Worm (Caenorhabditis elegans) whole organism, L2 larva: Measurements from ENCODE around the gene C52E4.12.

ENCODE experiments used
- F13H6.1 ChIP-seq: sonication (generic microtip); optimal IDR thresholded peaks from 2 replicates; lab custom pipeline; 2016; ENCODE audit warnings: missing genetic modification characterization, missing compliant biosample characterization
- R02D3.7 ChIP-seq: fragments of 150-350 bp; optimal IDR thresholded peaks from 2 replicates; lab custom pipeline; 2014; ENCODE audit warnings: missing biosample characterization, missing genetic modification characterization
- ama-1 ChIP-seq: fragments of 150-350 bp; optimal IDR thresholded peaks from 2 replicates; lab custom pipeline; 2018; ENCODE audit warnings: inconsistent platforms
- blmp-1 ChIP-seq: sonication (generic microtip); optimal IDR thresholded peaks from 2 replicates; lab custom pipeline; 2017; ENCODE audit warnings: missing genetic modification characterization, mild to moderate bottlenecking, missing compliant biosample characterization, antibody characterized with exemption, moderate library complexity; ENCODE audit not compliant: insufficient read depth
- egl-27 ChIP-seq: sonication (generic microtip); optimal IDR thresholded peaks from 3 replicates; lab custom pipeline; 2017; ENCODE audit warnings: missing biosample characterization, missing genetic modification reagents, missing genetic modification characterization
- lsy-2 ChIP-seq, 2 experiments: fragments of 150-350 bp in 1 of 2; sonication (generic microtip) in 1 of 2; optimal IDR thresholded peaks; 2 replicates each; lab custom pipeline; 2014 to 2017; ENCODE audit warnings: missing biosample characterization in 2 of 2, missing genetic modification characterization in 2 of 2
- mab-5 ChIP-seq: fragments of 150-350 bp; optimal IDR thresholded peaks from 2 replicates; lab custom pipeline; 2014; ENCODE audit warnings: missing biosample characterization, missing genetic modification characterization
- nhr-21 ChIP-seq: fragments of 150-350 bp; optimal IDR thresholded peaks from 2 replicates; lab custom pipeline; 2014; ENCODE audit warnings: missing biosample characterization, missing genetic modification characterization
- nhr-77 ChIP-seq: fragments of 150-350 bp; optimal IDR thresholded peaks from 2 replicates; lab custom pipeline; 2014; ENCODE audit warnings: missing biosample characterization, missing genetic modification characterization
- sem-4 ChIP-seq: fragments of 150-350 bp; optimal IDR thresholded peaks from 2 replicates; lab custom pipeline; 2014; ENCODE audit warnings: missing biosample characterization, missing genetic modification reagents, missing genetic modification characterization
- snpc-4 ChIP-seq: fragments of 150-350 bp; optimal IDR thresholded peaks from 2 replicates; lab custom pipeline; 2014; ENCODE audit warnings: missing biosample characterization, missing genetic modification characterization
- unc-62 ChIP-seq: fragments of 150-350 bp; optimal IDR thresholded peaks from 2 replicates; lab custom pipeline; 2014; ENCODE audit warnings: missing biosample characterization, missing genetic modification reagents, missing genetic modification characterization
- ztf-1 ChIP-seq: fragments of 200-800 bp; sonication (Bioruptor generic); conservative IDR thresholded peaks from 2 replicates; pipeline ENCODE4 v1.3.6; 2022; ENCODE audit warnings: missing genetic modification characterization, missing compliant biosample characterization

DNA sequence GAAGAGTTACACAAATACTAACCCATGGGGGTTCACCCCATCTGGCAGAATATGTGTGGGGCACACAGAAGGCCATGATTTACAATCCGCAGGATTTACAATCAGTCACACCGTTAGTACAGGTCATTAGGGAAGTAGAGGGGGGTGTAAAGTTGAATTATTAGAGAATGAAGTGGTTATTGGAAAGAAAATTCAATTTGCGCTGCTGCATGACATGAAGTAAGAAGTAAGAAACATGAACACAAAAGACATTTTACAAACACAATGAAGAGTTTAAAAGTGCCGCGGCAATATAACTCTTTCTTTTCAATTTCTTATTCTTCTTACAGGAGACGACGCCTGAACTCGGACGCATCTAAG is 35.2 kb upstream of the C52E4.12 start:
- TF ChIP-seq nhr-77 (tag; lab: Kevin White, UChicago), result no peak
- TF ChIP-seq mab-5 (tag; lab: Kevin White, UChicago), result no peak
- TF ChIP-seq egl-27 (tag; lab: Kevin White, UChicago), result no peak
- no peak for TF ChIP-seq R02D3.7 (tag; lab: Kevin White, UChicago)
- no peak for TF ChIP-seq ztf-1 (GFP tag; lab: Robert Waterston, UW)
- TF ChIP-seq unc-62 (GFP tag; lab: Kevin White, UChicago), result no peak
- TF ChIP-seq nhr-21 (tag; lab: Kevin White, UChicago), result no peak
- TF ChIP-seq sem-4, result no peak
- TF ChIP-seq blmp-1, result no peak
- no peak for TF ChIP-seq snpc-4 (tag; lab: Kevin White, UChicago)
- TF ChIP-seq ama-1, result no peak
- no peak for TF ChIP-seq lsy-2 (tag; optimal IDR thresholded peaks at IDR 0.05; lab: Kevin White, UChicago)
- TF ChIP-seq F13H6.1 (tag; lab: Kevin White, UChicago), result no peak
